Fruit fly (Drosophila melanogaster): ENCODE data around the gene Ance-3.

Ance-3 gene

DNA sequence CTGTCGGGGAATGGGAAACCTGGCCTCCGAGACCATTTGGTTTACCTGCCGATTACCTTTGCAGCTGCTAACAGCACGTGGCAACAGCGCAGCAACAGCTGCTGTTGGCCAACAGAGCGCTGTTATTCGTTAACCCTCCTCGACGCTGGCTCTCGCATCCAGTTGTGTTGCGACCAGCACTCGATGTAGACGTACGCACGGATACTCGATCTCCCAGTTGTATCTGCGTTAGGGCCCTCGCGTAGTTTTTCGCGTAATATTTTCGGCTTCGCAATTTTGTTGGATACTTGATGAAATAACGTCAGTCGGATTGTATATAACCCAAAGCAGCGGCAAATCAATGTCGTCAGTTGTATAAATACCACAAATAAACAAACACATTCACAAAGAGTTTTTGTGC lies 35.7 kb upstream of the Ance-3 start (continued):
- TF ChIP-seq tap (tag; optimal IDR thresholded peaks at IDR 0.05) (no peak), NFAT (GFP tag; IDR thresholded peaks at IDR 0.05) (no peak), CG2116 (GFP tag; optimal IDR thresholded peaks at IDR 0.05) (no peak), CG17568 (GFP tag; optimal IDR thresholded peaks at IDR 0.05) (no peak), dan (GFP tag; IDR thresholded peaks at IDR 0.05) (no peak), grau (tag; optimal IDR thresholded peaks at IDR 0.05) (peak; percentile 25), CG8388 (GFP tag; optimal IDR thresholded peaks at IDR 0.05) (no peak), ssp (GFP tag; IDR thresholded peaks at IDR 0.05) (no peak), Doc3 (GFP tag; IDR thresholded peaks at IDR 0.05; ENCODE audit: partially characterized antibody) (no peak), tio (GFP tag; optimal IDR thresholded peaks at IDR 0.05) (no peak), CG7271 (tag; optimal IDR thresholded peaks at IDR 0.05) (no peak), CG11247 (GFP tag; IDR thresholded peaks at IDR 0.05) (no peak), stc (GFP tag; IDR thresholded peaks at IDR 0.05) (no peak; the same call in 1 of the 2 replicates), Sry-δ (GFP tag; optimal IDR thresholded peaks at IDR 0.05) (no peak), CG10321 (GFP tag; IDR thresholded peaks at IDR 0.05) (no peak), Lhr (GFP tag; optimal IDR thresholded peaks at IDR 0.05) (no peak), CG13123 (GFP tag; optimal IDR thresholded peaks at IDR 0.05) (no peak), CG3065 (GFP tag; optimal IDR thresholded peaks at IDR 0.05) (no peak), B-H1 (GFP tag; IDR thresholded peaks at IDR 0.05) (no peak; the same call in 2 of the 3 replicates), mirr (GFP tag; optimal IDR thresholded peaks at IDR 0.05) (peak; percentile 51), CG15269 (tag; optimal IDR thresholded peaks at IDR 0.05) (peak; percentile 21), NfI (GFP tag; optimal IDR thresholded peaks at IDR 0.05) (no peak), gcm2 (GFP tag; optimal IDR thresholded peaks at IDR 0.05) (no peak), CG15479 (GFP tag; optimal IDR thresholded peaks at IDR 0.05) (peak; percentile 3), Med (GFP tag) (peak; percentile 94), CG15073 (GFP tag; optimal IDR thresholded peaks at IDR 0.05) (no peak), vvl (GFP tag; IDR thresholded peaks at IDR 0.05) (peak; percentile 63), Awh (GFP tag; IDR thresholded peaks at IDR 0.05) (no peak), Side (GFP tag; optimal IDR thresholded peaks at IDR 0.05) (peak; percentile 21), corto (GFP tag; optimal IDR thresholded peaks at IDR 0.05) (no peak), fd102C (GFP tag; optimal IDR thresholded peaks at IDR 0.05) (no peak), Hand (GFP tag; optimal IDR thresholded peaks at IDR 0.05) (no peak), pum (GFP tag; optimal IDR thresholded peaks at IDR 0.05) (no peak), CG8765 (GFP tag; IDR thresholded peaks at IDR 0.05) (no peak; the same call in 1 of the 2 replicates), CG11456 (GFP tag; IDR thresholded peaks at IDR 0.05) (no peak), CG31365 (tag; optimal IDR thresholded peaks at IDR 0.05) (no peak), Bgb (GFP tag; IDR thresholded peaks at IDR 0.05; ENCODE audit: partially characterized antibody) (peak; percentile 77; the same call in 1 of the 2 replicates), CG12071 (GFP tag; optimal IDR thresholded peaks at IDR 0.05) (peak; percentile 56), sima (GFP tag; optimal IDR thresholded peaks at IDR 0.05) (no peak), sim (GFP tag; IDR thresholded peaks at IDR 0.05) (no peak), Pdp1 (GFP tag; optimal IDR thresholded peaks at IDR 0.05) (peak in 1 of 2 experiments; percentile 40), Rfx (GFP tag; IDR thresholded peaks at IDR 0.05) (peak; percentile 57; the same call in 1 of the 2 replicates), CG4328 (GFP tag; optimal IDR thresholded peaks at IDR 0.05) (no peak), cwo (GFP tag; optimal IDR thresholded peaks at IDR 0.05) (no peak), Eip74EF (GFP tag; optimal IDR thresholded peaks at IDR 0.05) (no peak), amos (GFP tag; IDR thresholded peaks at IDR 0.05; ENCODE audit: partially characterized antibody) (peak; percentile 66; the same call in 1 of the 2 replicates), run (tag; optimal IDR thresholded peaks at IDR 0.05) (no peak), D19B (GFP tag; optimal IDR thresholded peaks at IDR 0.05) (no peak), CG9817 (tag; optimal IDR thresholded peaks at IDR 0.05) (no peak), Chrac-16 (GFP tag; optimal IDR thresholded peaks at IDR 0.05) (no peak), D19A (tag; optimal IDR thresholded peaks at IDR 0.05) (no peak)

All from whole organism, embryonic.